Worm (Caenorhabditis elegans): ENCODE measurements around the gene rsa-2.

The rsa-2 gene

DNA sequence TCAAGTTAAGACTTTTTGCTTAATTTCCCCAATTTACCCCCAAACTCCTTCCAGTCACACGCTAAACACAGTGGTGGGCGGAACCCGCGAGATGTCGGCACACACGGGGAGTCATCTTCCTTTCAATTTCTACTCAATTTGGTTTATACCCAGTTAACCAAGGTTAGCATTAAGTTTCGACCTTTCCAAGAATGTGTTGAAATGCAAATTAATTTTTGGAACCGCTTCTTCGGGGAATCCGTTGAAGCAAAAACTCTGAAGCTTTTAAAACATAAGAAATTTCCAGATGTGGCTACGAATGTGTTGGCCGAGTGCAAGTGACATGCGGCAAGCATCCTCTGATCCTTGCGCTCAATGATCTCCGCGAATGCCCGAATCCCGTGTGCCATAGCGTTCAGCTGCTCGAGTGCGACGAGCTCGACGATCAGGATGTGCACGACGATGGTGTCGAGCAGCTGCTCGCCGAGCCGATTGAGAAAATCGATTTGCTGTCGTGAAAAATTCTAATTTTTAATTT lies 27.6 kb downstream of the rsa-2 start (continued):
- TF ChIP-seq lin-54 (GFP tag; optimal IDR thresholded peaks at IDR 0.05), result peak; percentile 71
- no peak for TF ChIP-seq efl-1 (GFP tag; optimal IDR thresholded peaks at IDR 0.05)
- TF ChIP-seq somi-1 (GFP tag; optimal IDR thresholded peaks at IDR 0.05), result no peak
- peak; percentile 84 for TF ChIP-seq madf-6 (GFP tag; IDR thresholded peaks at IDR 0.05)
- 0 out of 2 replicates have a peak, but pooled peaks have one; percentile 24 for TF ChIP-seq madf-3 (GFP tag; IDR thresholded peaks at IDR 0.05)
- no peak for TF ChIP-seq B0035.1 (tag; optimal IDR thresholded peaks at IDR 0.05)
- TF ChIP-seq F23B12.7 (tag; optimal IDR thresholded peaks at IDR 0.05; ENCODE audit: insufficient read depth), result no peak
- peak; percentile 37 for TF ChIP-seq madf-8 (GFP tag; conservative IDR thresholded peaks at IDR 0.05)
- 0 out of 2 replicates have a peak, but pooled peaks have one; percentile 6 for TF ChIP-seq C17E4.6 (GFP tag; IDR thresholded peaks at IDR 0.05)
- no peak for TF ChIP-seq nfya-1 (tag; optimal IDR thresholded peaks at IDR 0.05; ENCODE audit: borderline replicate concordance, insufficient read depth)
- no peak for TF ChIP-seq Y79H2A.3 (GFP tag; conservative IDR thresholded peaks at IDR 0.05)
- TF ChIP-seq F33H1.4 (GFP tag; IDR thresholded peaks at IDR 0.05), result peak; percentile 50
- TF ChIP-seq atf-7 (tag; optimal IDR thresholded peaks at IDR 0.05), result peak; percentile 35
- TF ChIP-seq attf-5 (GFP tag; optimal IDR thresholded peaks at IDR 0.05), result no peak
- TF ChIP-seq ceh-27 (GFP tag; optimal IDR thresholded peaks at IDR 0.05), result no peak
- 0 out of 2 replicates have a peak, but pooled peaks have one; percentile 73 for TF ChIP-seq bed-1 (GFP tag; IDR thresholded peaks at IDR 0.05)
- TF ChIP-seq pha-4 (tag; optimal IDR thresholded peaks at IDR 0.05), result no peak
- peak; percentile 55 for TF ChIP-seq xnd-1 (tag; optimal IDR thresholded peaks at IDR 0.05)
- TF ChIP-seq lin-26 (GFP tag; IDR thresholded peaks at IDR 0.05), result peak; percentile 85
- no peak for TF ChIP-seq bed-2 (GFP tag; IDR thresholded peaks at IDR 0.05)
- peak in 1 of 2 experiments; percentile 47 for TF ChIP-seq let-607 (tag; optimal IDR thresholded peaks at IDR 0.05)
- peak; percentile 80 for TF ChIP-seq ekl-4 (GFP tag; IDR thresholded peaks at IDR 0.05)
- TF ChIP-seq egrh-3 (GFP tag; IDR thresholded peaks at IDR 0.05), result peak; percentile 61; the same call in 1 of the 2 replicates
- TF ChIP-seq B0336.3 (GFP tag; IDR thresholded peaks at IDR 0.05), result peak; percentile 75
- TF ChIP-seq B0019.2 (GFP tag; conservative IDR thresholded peaks at IDR 0.05), result no peak
- TF ChIP-seq ZK185.1 (tag; optimal IDR thresholded peaks at IDR 0.05; ENCODE audit: poor library complexity, severe bottlenecking), result peak; percentile 40
- peak; percentile 60 for TF ChIP-seq repo-1 (tag; optimal IDR thresholded peaks at IDR 0.05)
- TF ChIP-seq nfya-2 (GFP tag; IDR thresholded peaks at IDR 0.05), result 0 out of 2 replicates have a peak, but pooled peaks have one; percentile 14
- no peak for TF ChIP-seq ztf-28 (GFP tag; IDR thresholded peaks at IDR 0.05)
- no peak for TF ChIP-seq ztf-26 (tag; optimal IDR thresholded peaks at IDR 0.05)
- TF ChIP-seq B0261.1 (tag; optimal IDR thresholded peaks at IDR 0.05), result no peak
- no peak for TF ChIP-seq ztf-6 (GFP tag; IDR thresholded peaks at IDR 0.05)
- no peak for TF ChIP-seq hlh-12 (tag; optimal IDR thresholded peaks at IDR 0.05)
- peak; percentile 86 for TF ChIP-seq F49E8.2 (tag; optimal IDR thresholded peaks at IDR 0.05; ENCODE audit: insufficient read depth)
- no peak for TF ChIP-seq rpc-1 (optimal IDR thresholded peaks at IDR 0.05)
- no peak for TF ChIP-seq rpc-1 (tag; optimal IDR thresholded peaks at IDR 0.05)
- no peak for TF ChIP-seq mxl-1 (tag; optimal IDR thresholded peaks at IDR 0.05)
- TF ChIP-seq F22D6.2 (tag; optimal IDR thresholded peaks at IDR 0.05), result no peak
- peak; percentile 90 for TF ChIP-seq F10E7.11 (tag; optimal IDR thresholded peaks at IDR 0.05)
- TF ChIP-seq cebp-1 (GFP tag; IDR thresholded peaks at IDR 0.05), result no peak
- TF ChIP-seq cebp-1 (tag; optimal IDR thresholded peaks at IDR 0.05), result peak; percentile 47
- no peak for TF ChIP-seq nhr-120 (GFP tag; IDR thresholded peaks at IDR 0.05)
- peak; percentile 38; the same call in 1 of the 2 replicates for TF ChIP-seq lir-1 (GFP tag; conservative IDR thresholded peaks at IDR 0.05)
- TF ChIP-seq gei-17 (GFP tag; optimal IDR thresholded peaks at IDR 0.05), result no peak
- peak; percentile 78 for TF ChIP-seq tbp1 (GFP tag; optimal IDR thresholded peaks at IDR 0.05)
- no peak for TF ChIP-seq sdz-38 (tag; optimal IDR thresholded peaks at IDR 0.05)
- no peak for TF ChIP-seq K12H6.12 (tag; optimal IDR thresholded peaks at IDR 0.05)
- peak; percentile 93 for TF ChIP-seq snpc-1.3 (tag; optimal IDR thresholded peaks at IDR 0.05; ENCODE audit: insufficient read depth)
